Worm (Caenorhabditis elegans): ENCODE results near the gene C52E4.7.

- peak; percentile 86 for TF ChIP-seq dmd-9 (GFP tag; IDR thresholded peaks at IDR 0.05)
- TF ChIP-seq pqm-1 (tag; optimal IDR thresholded peaks at IDR 0.05), result peak; percentile 33
- peak in 1 of 2 experiments; percentile 98 for TF ChIP-seq unc-62 (GFP tag; optimal IDR thresholded peaks at IDR 0.05 in 1 of 2)
- TF ChIP-seq unc-62 (tag; optimal IDR thresholded peaks at IDR 0.05), result no peak
- TF ChIP-seq nhr-28 (tag; optimal IDR thresholded peaks at IDR 0.05), result peak; percentile 85
- peak; percentile 76 to 88 for TF ChIP-seq mdl-1 (tag; optimal IDR thresholded peaks at IDR 0.05)
- peak; percentile 21 for TF ChIP-seq ceh-32 (tag; optimal IDR thresholded peaks at IDR 0.05; ENCODE audit: poor library complexity)
- peak; percentile 98 for TF ChIP-seq nhr-6 (tag; optimal IDR thresholded peaks at IDR 0.05)
Observed at ce11 chrV:11979673-11980561, 14.2 kb upstream of the C52E4.7 start, which contains the start of gene snr-4.
